ENCODE assay signal across 2 worm cellular contexts in genomic region chrX:10437421-10437820, ce11.
TF ChIP-seq lines count a peak whose summit lies in the region.

No protein-coding gene starts in this region.

TF ChIP-seq in whole organism, L1 larva, 84 proteins besides CTCF, POLR2A, EP300 and RAD21:
- no peak for TF ChIP-seq fkh-10 (GFP tag; optimal IDR thresholded peaks at IDR 0.05; lab: Kevin White, UChicago)
- TF ChIP-seq ceh-90 (tag; optimal IDR thresholded peaks at IDR 0.05; lab: Kevin White, UChicago), result no peak
- peak; percentile 12 for TF ChIP-seq snu-23 (GFP tag; optimal IDR thresholded peaks at IDR 0.05; lab: Kevin White, UChicago)
- no peak for TF ChIP-seq nhr-76 (tag; optimal IDR thresholded peaks at IDR 0.05; lab: Kevin White, UChicago)
- peak; percentile 24 for TF ChIP-seq mep-1 (tag; optimal IDR thresholded peaks at IDR 0.05; lab: Kevin White, UChicago)
- TF ChIP-seq nhr-85 (tag; lab: Kevin White, UChicago), result peak; percentile 76
- TF ChIP-seq lin-14 (GFP tag; optimal IDR thresholded peaks at IDR 0.05; lab: Kevin White, UChicago), result peak; percentile 49

TF ChIP-seq in whole organism, late embryonic, 69 proteins besides CTCF, POLR2A, EP300 and RAD21:
- peak; percentile 93 for TF ChIP-seq ceh-34 (tag; optimal IDR thresholded peaks at IDR 0.05; lab: Kevin White, UChicago)
- no peak for TF ChIP-seq ets-4 (tag; optimal IDR thresholded peaks at IDR 0.05; lab: Kevin White, UChicago)
- TF ChIP-seq rnt-1 (tag; optimal IDR thresholded peaks at IDR 0.05; lab: Kevin White, UChicago), result no peak
- no peak for TF ChIP-seq F13H6.1 (tag; optimal IDR thresholded peaks at IDR 0.05; lab: Kevin White, UChicago)
- no peak for TF ChIP-seq ceh-22 (tag; optimal IDR thresholded peaks at IDR 0.05; lab: Kevin White, UChicago)
- TF ChIP-seq pha-2 (tag; optimal IDR thresholded peaks at IDR 0.05; lab: Kevin White, UChicago), result no peak
